Worm (Caenorhabditis elegans) whole organism, L4/young adult: Measurements from ENCODE around the gene H04D03.7.

Source experiments
- W03F9.2 ChIP-seq: fragments of 150-350 bp; optimal IDR thresholded peaks from 2 replicates; lab custom pipeline; 2014; ENCODE audit warnings: missing biosample characterization, missing genetic modification characterization
- dao-5 ChIP-seq: sonication (generic microtip); optimal IDR thresholded peaks from 2 replicates; lab custom pipeline; 2016; ENCODE audit warnings: missing genotype, missing genetic modification characterization, moderate library complexity, missing compliant biosample characterization
- him-1 ChIP-seq: sonication (generic microtip); optimal IDR thresholded peaks from 2 replicates; lab custom pipeline; 2016; ENCODE audit warnings: missing genotype, missing genetic modification reagents, missing genetic modification characterization, missing compliant biosample characterization

ce11 chrIII:10469574-10470055, 23.0 kb upstream of the H04D03.7 start, which contains the start of gene D2045.5:
- TF ChIP-seq him-1 (tag; lab: Kevin White, UChicago) (no peak), dao-5 (tag; lab: Kevin White, UChicago) (no peak), W03F9.2 (tag; lab: Kevin White, UChicago) (peak; percentile 2)
